Comparison of ENCODE assay signal across 2 worm cellular contexts in the genomic region with DNA sequence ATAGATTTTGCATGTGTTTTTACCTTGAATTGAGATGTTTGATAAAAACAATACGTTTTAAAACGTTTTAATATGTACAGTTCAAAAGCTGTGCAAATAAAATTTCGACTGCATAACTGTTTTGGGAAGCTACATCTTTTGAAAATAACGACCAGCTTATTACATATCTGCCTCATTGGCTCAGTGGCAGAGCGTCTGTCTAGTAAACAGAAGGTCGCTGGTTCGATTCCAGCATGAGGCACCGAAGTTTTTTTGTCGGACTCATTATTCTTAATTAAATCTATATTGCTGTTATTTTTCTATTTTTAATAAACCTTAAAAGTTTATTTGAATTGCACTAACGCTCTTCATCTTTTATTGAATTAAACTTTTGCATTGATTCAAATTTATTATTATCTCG.
TF ChIP-seq lines count a peak whose summit lies in the region.

No protein-coding gene starts in this region.

TF ChIP-seq in whole organism, L4 larva, 104 proteins besides CTCF, POLR2A, EP300 and RAD21:
- no peak for TF ChIP-seq tag-97 (GFP tag; IDR thresholded peaks at IDR 0.05; lab: Robert Waterston, UW)
- TF ChIP-seq F26F4.8 (GFP tag; conservative IDR thresholded peaks at IDR 0.05; lab: Robert Waterston, UW): 0 out of 2 replicates have a peak, but pooled peaks have one; percentile 54
- peak; percentile 47; the same call in 1 of the 2 replicates for TF ChIP-seq lim-7 (GFP tag; IDR thresholded peaks at IDR 0.05; lab: Robert Waterston, UW)
- TF ChIP-seq daf-16 (GFP tag; optimal IDR thresholded peaks at IDR 0.05; lab: Kevin White, UChicago): peak in 1 of 2 experiments; percentile 54
- TF ChIP-seq daf-16 (tag; optimal IDR thresholded peaks at IDR 0.05; lab: Kevin White, UChicago): no peak
- TF ChIP-seq vab-7 (GFP tag; IDR thresholded peaks at IDR 0.05; lab: Robert Waterston, UW): 0 out of 2 replicates have a peak, but pooled peaks have one; percentile 18
- TF ChIP-seq hlh-11 (tag; optimal IDR thresholded peaks at IDR 0.05; lab: Kevin White, UChicago): no peak
- TF ChIP-seq lin-39 (tag; optimal IDR thresholded peaks at IDR 0.05; lab: Kevin White, UChicago): no peak
- TF ChIP-seq lir-3 (tag; optimal IDR thresholded peaks at IDR 0.05; lab: Kevin White, UChicago): peak; percentile 5

TF ChIP-seq in whole organism, young adult, 124 proteins besides CTCF, POLR2A, EP300 and RAD21:
- TF ChIP-seq F52B5.7 (tag; optimal IDR thresholded peaks at IDR 0.05; lab: Kevin White, UChicago): no peak
- TF ChIP-seq ceh-79 (tag; optimal IDR thresholded peaks at IDR 0.05; lab: Kevin White, UChicago): no peak
- peak; percentile 75 for TF ChIP-seq die-1 (tag; optimal IDR thresholded peaks at IDR 0.05; lab: Kevin White, UChicago)
- TF ChIP-seq hlh-12 (tag; optimal IDR thresholded peaks at IDR 0.05; lab: Kevin White, UChicago): no peak
- no peak for TF ChIP-seq hrde-1 (tag; optimal IDR thresholded peaks at IDR 0.05; lab: Kevin White, UChicago; ENCODE audit: borderline replicate concordance)
- TF ChIP-seq snpc-3.4 (tag; optimal IDR thresholded peaks at IDR 0.05; lab: Kevin White, UChicago): peak; percentile 35
- no peak for TF ChIP-seq attf-3 (GFP tag; conservative IDR thresholded peaks at IDR 0.05; lab: Robert Waterston, UW)
- TF ChIP-seq rpc-1 (optimal IDR thresholded peaks at IDR 0.05; lab: Kevin White, UChicago): peak; percentile 79
- TF ChIP-seq rpc-1 (tag; optimal IDR thresholded peaks at IDR 0.05; lab: Kevin White, UChicago): peak; percentile 94
- TF ChIP-seq ekl-4 (GFP tag; IDR thresholded peaks at IDR 0.05; lab: Robert Waterston, UW): no peak
- TF ChIP-seq T07F8.4 (tag; optimal IDR thresholded peaks at IDR 0.05; lab: Kevin White, UChicago): peak; percentile 4
- peak; percentile 43 for TF ChIP-seq snpc-4 (GFP tag; optimal IDR thresholded peaks at IDR 0.05; lab: Kevin White, UChicago)
- TF ChIP-seq snpc-4 (tag; optimal IDR thresholded peaks at IDR 0.05; lab: Kevin White, UChicago): peak in 1 of 4 experiments; percentile 58
- no peak for TF ChIP-seq Y53F4B.3 (GFP tag; IDR thresholded peaks at IDR 0.05; lab: Robert Waterston, UW)
- TF ChIP-seq D2030.7 (GFP tag; IDR thresholded peaks at IDR 0.05; lab: Robert Waterston, UW): peak; percentile 41; the same call in 1 of the 2 replicates
- TF ChIP-seq ztf-25 (GFP tag; IDR thresholded peaks at IDR 0.05; lab: Robert Waterston, UW): no peak
- no peak for TF ChIP-seq lir-1 (GFP tag; conservative IDR thresholded peaks at IDR 0.05; lab: Robert Waterston, UW)
- TF ChIP-seq madf-3 (GFP tag; IDR thresholded peaks at IDR 0.05; lab: Robert Waterston, UW): no peak
- TF ChIP-seq B0261.1 (tag; optimal IDR thresholded peaks at IDR 0.05; lab: Kevin White, UChicago): peak; percentile 68
- TF ChIP-seq tbp1 (GFP tag; optimal IDR thresholded peaks at IDR 0.05; lab: Kevin White, UChicago): peak; percentile 83
- TF ChIP-seq nhr-179 (tag; optimal IDR thresholded peaks at IDR 0.05; lab: Kevin White, UChicago): peak; percentile 8
- TF ChIP-seq let-607 (tag; optimal IDR thresholded peaks at IDR 0.05; lab: Kevin White, UChicago): no peak
- no peak for TF ChIP-seq F10E7.11 (tag; optimal IDR thresholded peaks at IDR 0.05; lab: Kevin White, UChicago)
- TF ChIP-seq rec-8 (tag; optimal IDR thresholded peaks at IDR 0.05; lab: Kevin White, UChicago): peak in 1 of 2 experiments; percentile 32
- TF ChIP-seq mes-4 (tag; optimal IDR thresholded peaks at IDR 0.05; lab: Kevin White, UChicago): peak; percentile 51
- no peak for TF ChIP-seq lsl-1 (GFP tag; optimal IDR thresholded peaks at IDR 0.05; lab: Kevin White, UChicago)
- TF ChIP-seq ztf-18 (tag; optimal IDR thresholded peaks at IDR 0.05; lab: Kevin White, UChicago): no peak
- peak; percentile 81 for TF ChIP-seq lin-26 (GFP tag; IDR thresholded peaks at IDR 0.05; lab: Robert Waterston, UW)
- 0 out of 2 replicates have a peak, but pooled peaks have one; percentile 7 for TF ChIP-seq hmg-1.2 (GFP tag; IDR thresholded peaks at IDR 0.05; lab: Robert Waterston, UW)
- no peak for TF ChIP-seq F49E8.2 (tag; optimal IDR thresholded peaks at IDR 0.05; lab: Kevin White, UChicago; ENCODE audit: insufficient read depth)
- TF ChIP-seq pbrm-1 (GFP tag; IDR thresholded peaks at IDR 0.05; lab: Robert Waterston, UW): peak; percentile 31; the same call in 1 of the 2 replicates
- TF ChIP-seq snpc-1.1 (tag; optimal IDR thresholded peaks at IDR 0.05; lab: Kevin White, UChicago; ENCODE audit: insufficient read depth): peak; percentile 29
- peak; percentile 40 for TF ChIP-seq him-1 (tag; optimal IDR thresholded peaks at IDR 0.05; lab: Kevin White, UChicago)
TF ChIP-seq in whole organism, young adult: peak in this region for 16.
